Worm (Caenorhabditis elegans): ENCODE results near the gene ttr-37.
A peak's percentile ranks its signal among the peaks of the same experiment; 100 is the strongest.

ttr-37 gene

ce11 chrX:1311577-1311976 lies 25.4 kb downstream of the ttr-37 start:
- TF ChIP-seq ceh-9 (tag; optimal IDR thresholded peaks at IDR 0.05) (no peak), tbx-2 (tag; optimal IDR thresholded peaks at IDR 0.05) (no peak), daf-12 (tag; optimal IDR thresholded peaks at IDR 0.05) (no peak), sea-2 (GFP tag; optimal IDR thresholded peaks at IDR 0.05) (no peak), pqm-1 (tag; optimal IDR thresholded peaks at IDR 0.05) (peak; percentile 13), jun-1 (tag; optimal IDR thresholded peaks at IDR 0.05) (no peak), elt-2 (tag; optimal IDR thresholded peaks at IDR 0.05) (peak; percentile 24), nhr-23 (tag; optimal IDR thresholded peaks at IDR 0.05) (no peak)

DNA sequence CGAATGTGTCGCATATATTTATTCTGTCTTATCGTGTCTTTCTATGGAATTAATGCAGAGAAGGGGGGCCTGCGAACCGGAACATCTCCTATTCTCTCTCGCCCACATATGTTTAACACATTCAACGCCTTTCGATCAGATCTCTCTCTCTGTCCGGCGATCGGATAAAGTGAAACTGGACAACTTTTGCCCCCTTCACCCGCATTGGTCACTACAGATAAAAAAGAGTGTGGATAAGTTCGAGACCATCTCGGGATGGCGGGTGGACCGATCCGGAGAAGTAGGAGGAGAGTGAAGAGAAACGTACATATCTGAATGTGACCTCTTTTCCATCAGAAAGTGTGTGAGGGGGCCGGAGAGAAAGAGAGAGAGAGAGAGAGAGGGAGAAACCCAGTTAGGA lies 25.9 kb downstream of the ttr-37 start, which contains the start of gene H42K12.3:
TSS of gene H42K12.3 (plus strand) at position 308 of the 400 bp plus-strand sequence.
- peak; percentile 56 for TF ChIP-seq nhr-23 (tag; optimal IDR thresholded peaks at IDR 0.05)
- TF ChIP-seq egl-27 (tag; optimal IDR thresholded peaks at IDR 0.05), result no peak
- TF ChIP-seq nhr-43 (tag; optimal IDR thresholded peaks at IDR 0.05; ENCODE audit: poor library complexity, severe bottlenecking), result peak; percentile 39
- TF ChIP-seq zag-1 (tag; optimal IDR thresholded peaks at IDR 0.05), result no peak

ce11 chrX:1309446-1309845 lies 27.5 kb downstream of the ttr-37 start:
- TF ChIP-seq pha-4 (tag; optimal IDR thresholded peaks at IDR 0.05), result no peak
- no peak for TF ChIP-seq egl-27 (tag; optimal IDR thresholded peaks at IDR 0.05)
- TF ChIP-seq elt-1 (tag; optimal IDR thresholded peaks at IDR 0.05), result no peak
- no peak for TF ChIP-seq aly-2 (tag; optimal IDR thresholded peaks at IDR 0.05)
- TF ChIP-seq nhr-43 (tag; optimal IDR thresholded peaks at IDR 0.05; ENCODE audit: poor library complexity, severe bottlenecking), result peak; percentile 18
- TF ChIP-seq snpc-4 (tag; optimal IDR thresholded peaks at IDR 0.05), result no peak
- TF ChIP-seq elt-3 (tag; optimal IDR thresholded peaks at IDR 0.05), result no peak

DNA sequence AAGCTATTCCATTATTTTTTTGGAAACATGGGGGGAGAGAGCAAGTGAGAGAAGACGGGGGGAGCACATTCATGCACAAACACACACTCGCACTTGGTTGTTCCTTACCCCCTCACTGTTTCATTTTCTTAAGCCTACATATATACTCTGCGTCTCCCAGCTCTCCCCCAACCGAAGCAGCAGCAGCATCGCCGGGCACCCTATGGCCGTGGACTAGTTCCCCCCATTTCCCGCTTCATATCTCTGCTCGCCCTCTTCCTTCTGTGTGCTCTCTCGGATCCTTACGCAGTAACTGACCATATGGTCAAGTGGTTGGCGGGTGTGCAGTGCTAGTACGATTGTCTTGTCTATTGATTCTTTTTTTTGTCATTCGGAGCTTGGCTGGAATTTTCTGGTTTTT lies 34.7 kb downstream of the ttr-37 start:
- TF ChIP-seq elt-3 (tag; optimal IDR thresholded peaks at IDR 0.05) (no peak), skn-1 (tag; optimal IDR thresholded peaks at IDR 0.05) (peak; percentile 18), nhr-43 (tag; optimal IDR thresholded peaks at IDR 0.05; ENCODE audit: poor library complexity, severe bottlenecking) (no peak), nfya-1 (tag; optimal IDR thresholded peaks at IDR 0.05; ENCODE audit: insufficient read depth) (peak; percentile 80), snpc-4 (tag; optimal IDR thresholded peaks at IDR 0.05) (peak; percentile 47), zag-1 (tag; optimal IDR thresholded peaks at IDR 0.05) (no peak), lin-15B (tag; optimal IDR thresholded peaks at IDR 0.05) (peak; percentile 58), unc-62 (GFP tag; optimal IDR thresholded peaks at IDR 0.05) (no peak), egl-27 (tag; optimal IDR thresholded peaks at IDR 0.05) (peak; percentile 67), pqm-1 (tag; optimal IDR thresholded peaks at IDR 0.05) (peak; percentile 67), lin-39 (tag; optimal IDR thresholded peaks at IDR 0.05) (peak; percentile 82), ZK546.5 (tag; optimal IDR thresholded peaks at IDR 0.05) (no peak), fos-1 (tag; optimal IDR thresholded peaks at IDR 0.05) (peak; percentile 45), ztf-4 (tag; optimal IDR thresholded peaks at IDR 0.05) (no peak), nhr-23 (tag; optimal IDR thresholded peaks at IDR 0.05) (no peak), jun-1 (tag; optimal IDR thresholded peaks at IDR 0.05) (peak; percentile 63), elt-2 (tag; optimal IDR thresholded peaks at IDR 0.05) (peak; percentile 55), mml-1 (tag; optimal IDR thresholded peaks at IDR 0.05) (no peak), fkh-2 (tag; optimal IDR thresholded peaks at IDR 0.05) (no peak), nhr-12 (tag; optimal IDR thresholded peaks at IDR 0.05) (no peak), ceh-82 (tag; optimal IDR thresholded peaks at IDR 0.05) (no peak), sea-2 (GFP tag; optimal IDR thresholded peaks at IDR 0.05) (no peak), ceh-28 (tag; optimal IDR thresholded peaks at IDR 0.05) (peak; percentile 33), ama-1 (optimal IDR thresholded peaks at IDR 0.05) (no peak), tbx-2 (tag; optimal IDR thresholded peaks at IDR 0.05) (peak; percentile 43), R02D3.7 (tag; optimal IDR thresholded peaks at IDR 0.05) (peak; percentile 25), mdl-1 (tag; optimal IDR thresholded peaks at IDR 0.05) (peak; percentile 23), nhr-77 (tag; optimal IDR thresholded peaks at IDR 0.05) (no peak), nhr-28 (tag; optimal IDR thresholded peaks at IDR 0.05) (no peak), elt-1 (tag; optimal IDR thresholded peaks at IDR 0.05) (no peak), nhr-237 (tag; optimal IDR thresholded peaks at IDR 0.05) (no peak), hmg-11 (tag; optimal IDR thresholded peaks at IDR 0.05) (peak; percentile 99), daf-12 (tag; optimal IDR thresholded peaks at IDR 0.05) (no peak), nhr-76 (tag; optimal IDR thresholded peaks at IDR 0.05) (no peak), fkh-10 (GFP tag; optimal IDR thresholded peaks at IDR 0.05) (peak; percentile 51), pha-4 (tag; optimal IDR thresholded peaks at IDR 0.05) (peak; percentile 88)
